Worm (Caenorhabditis elegans): Measurements from ENCODE around the gene Y38F1A.4.

The Y38F1A.4 gene

ce11 chrII:12918960-12919553 lies 50.5 kb downstream of the Y38F1A.4 start, which contains the start of the genes F58G1.2 and wago-4:
F58G1.2 (minus strand) TSS chrII:12919010.
wago-4 (plus strand) TSS chrII:12919551.
- TF ChIP-seq F49E8.2 (tag; optimal IDR thresholded peaks at IDR 0.05; ENCODE audit: borderline replicate concordance) (no peak), lin-13 (GFP tag; optimal IDR thresholded peaks at IDR 0.05) (peak; percentile 34), Y48G9A.11 (GFP tag; IDR thresholded peaks at IDR 0.05) (peak; percentile 100), mes-2 (tag; optimal IDR thresholded peaks at IDR 0.05; ENCODE audit: poor library complexity, severe bottlenecking) (peak; percentile 56), nhr-237 (tag; optimal IDR thresholded peaks at IDR 0.05) (no peak), unc-130 (GFP tag; optimal IDR thresholded peaks at IDR 0.05) (peak; percentile 72), T26A8.4 (GFP tag; IDR thresholded peaks at IDR 0.05) (no peak), cey-2 (tag; optimal IDR thresholded peaks at IDR 0.05; ENCODE audit: borderline replicate concordance, insufficient read depth) (no peak), R02D3.7 (tag; optimal IDR thresholded peaks at IDR 0.05) (peak; percentile 60), lin-39 (tag; optimal IDR thresholded peaks at IDR 0.05) (no peak), aly-2 (tag; optimal IDR thresholded peaks at IDR 0.05) (no peak), skn-1 (tag; optimal IDR thresholded peaks at IDR 0.05) (no peak), nhr-48 (tag; optimal IDR thresholded peaks at IDR 0.05) (no peak), spr-1 (tag; optimal IDR thresholded peaks at IDR 0.05) (no peak), saeg-2 (GFP tag; IDR thresholded peaks at IDR 0.05) (no peak), lsy-2 (tag; optimal IDR thresholded peaks at IDR 0.05) (peak in 1 of 2 experiments; percentile 87), daf-8 (GFP tag; IDR thresholded peaks at IDR 0.05) (no peak), lin-38 (GFP tag; IDR thresholded peaks at IDR 0.05) (peak; percentile 51; the same call in 1 of the 2 replicates), fkh-10 (GFP tag; optimal IDR thresholded peaks at IDR 0.05) (no peak), F10B5.3 (tag; optimal IDR thresholded peaks at IDR 0.05) (no peak), T20F7.1 (GFP tag; optimal IDR thresholded peaks at IDR 0.05) (no peak), ZK546.5 (tag; optimal IDR thresholded peaks at IDR 0.05) (no peak), nhr-102 (tag; optimal IDR thresholded peaks at IDR 0.05) (no peak), attf-4 (tag; optimal IDR thresholded peaks at IDR 0.05) (no peak)

Measured in whole organism, L4 larva.